Worm (Caenorhabditis elegans): Measurements from ENCODE around the gene W06G6.2.

ce11 chrV:16643558-16643957 is 14.5 kb downstream of the W06G6.2 start, which contains the start of gene srw-77:
- TF ChIP-seq nhr-12 (tag; optimal IDR thresholded peaks at IDR 0.05) (no peak), sptf-1 (tag; optimal IDR thresholded peaks at IDR 0.05) (no peak), elt-3 (tag; optimal IDR thresholded peaks at IDR 0.05) (no peak), unc-62 (GFP tag; optimal IDR thresholded peaks at IDR 0.05) (no peak), ztf-11 (tag; optimal IDR thresholded peaks at IDR 0.05) (no peak), nhr-237 (tag; optimal IDR thresholded peaks at IDR 0.05) (no peak), lsy-2 (tag; optimal IDR thresholded peaks at IDR 0.05) (no peak), nhr-76 (tag; optimal IDR thresholded peaks at IDR 0.05) (no peak)
